Fruit fly (Drosophila melanogaster) whole organism: ENCODE measurements around the gene Sce.

ENCODE experiments used
- CG8478 ChIP-seq: fragments of >200 bp; optimal IDR thresholded peaks from 2 replicates; lab custom pipeline; 2018; ENCODE audit warnings: inconsistent platforms
- Dll ChIP-seq: fragments of >200 bp; optimal IDR thresholded peaks from 2 replicates; lab custom pipeline; 2017
- EcR ChIP-seq, 2 experiments: fragments of >200 bp; optimal IDR thresholded peaks; 2 replicates each; lab custom pipeline; 2017; ENCODE audit warnings: missing biosample characterization in 2 of 2, missing genetic modification characterization in 2 of 2, missing genetic modification reagents in 2 of 2
- pan ChIP-seq: fragments of >200 bp; optimal IDR thresholded peaks from 2 replicates; lab custom pipeline; 2017
- psq ChIP-seq: fragments of >200 bp; optimal IDR thresholded peaks from 2 replicates; lab custom pipeline; 2017
- usp ChIP-seq: fragments of >200 bp; optimal IDR thresholded peaks from 2 replicates; lab custom pipeline; 2017; ENCODE audit warnings: missing biosample characterization, missing genetic modification characterization, mixed read lengths

- TF ChIP-seq psq (lab: Kevin White, UChicago) (no peak), usp (no peak), EcR (GFP tag; optimal IDR thresholded peaks at IDR 0.05; lab: Kevin White, UChicago) (no peak), Dll (lab: Kevin White, UChicago) (no peak), CG8478 (no peak), pan (lab: Kevin White, UChicago) (no peak)
Measured at dm6 chr3R:27652156-27652810, 29.5 kb downstream of the Sce start, which contains the start of gene RpS10a.
